Worm (Caenorhabditis elegans) whole organism, L1 larva: Measurements from ENCODE around the gene F43C11.6.

ENCODE experiments used
- C04F5.9 ChIP-seq: sonication (generic microtip); optimal IDR thresholded peaks from 2 replicates; lab custom pipeline; 2016; ENCODE audit warnings: missing genetic modification characterization, missing compliant biosample characterization
- F16B12.6 ChIP-seq: fragments of 150-350 bp; optimal IDR thresholded peaks from 2 replicates; lab custom pipeline; 2014; ENCODE audit warnings: missing biosample characterization, missing genetic modification characterization
- Y116A8C.19 ChIP-seq: sonication (generic microtip); optimal IDR thresholded peaks from 2 replicates; lab custom pipeline; 2016; ENCODE audit warnings: missing compliant biosample characterization, missing genetic modification characterization, borderline replicate concordance
- aly-2 ChIP-seq: fragments of 150-350 bp; optimal IDR thresholded peaks from 2 replicates; lab custom pipeline; 2014; ENCODE audit warnings: missing biosample characterization, missing genetic modification characterization
- ama-1 ChIP-seq: fragments of 150-350 bp; optimal IDR thresholded peaks from 2 replicates; lab custom pipeline; 2014
- ceh-88 ChIP-seq: fragments of 200-800 bp; sonication (Bioruptor generic); IDR thresholded peaks from 2 replicates; pipeline ENCODE4 v1.3.6; 2022; ENCODE audit warnings: missing genetic modification characterization, missing compliant biosample characterization
- ceh-90 ChIP-seq: sonication (generic microtip); optimal IDR thresholded peaks from 2 replicates; lab custom pipeline; 2016; ENCODE audit warnings: missing genetic modification characterization, missing compliant biosample characterization
- efl-1 ChIP-seq, 4 experiments: fragments of 150-350 bp; optimal IDR thresholded peaks in 3 of 4; peaks in 1 of 4; 1 replicate in 1 of 4; 2 replicates in 3 of 4; lab custom pipeline; 2014; ENCODE audit warnings: missing biosample characterization in 2 of 4, missing genetic modification characterization in 2 of 4, missing genetic modification reagents in 2 of 4
- egl-13 ChIP-seq: sonication (generic microtip); optimal IDR thresholded peaks from 2 replicates; lab custom pipeline; 2016; ENCODE audit warnings: missing genotype, missing genetic modification reagents, missing genetic modification characterization, missing compliant biosample characterization
- egl-27 ChIP-seq, 2 experiments: fragments of 150-350 bp in 1 of 2; sonication (generic microtip); optimal IDR thresholded peaks; 3 replicates each; lab custom pipeline; 2017 to 2018; ENCODE audit warnings: missing biosample characterization in 2 of 2, missing genetic modification characterization in 2 of 2, missing genetic modification reagents in 2 of 2
- elt-2 ChIP-seq: sonication (generic microtip); optimal IDR thresholded peaks from 2 replicates; lab custom pipeline; 2016; ENCODE audit warnings: missing genetic modification characterization, mild to moderate bottlenecking, inconsistent platforms, missing compliant biosample characterization, missing genetic modification reagents
- ets-5 ChIP-seq: fragments of 200-800 bp; sonication (Bioruptor generic); IDR thresholded peaks from 2 replicates; pipeline ENCODE4 v1.3.6; 2022; ENCODE audit warnings: missing genetic modification characterization, missing compliant biosample characterization
- fkh-10 ChIP-seq: sonication (generic microtip); optimal IDR thresholded peaks from 2 replicates; lab custom pipeline; 2017; ENCODE audit warnings: missing biosample characterization, missing genetic modification reagents, missing genetic modification characterization
- fkh-8 ChIP-seq: sonication (generic microtip); optimal IDR thresholded peaks from 2 replicates; lab custom pipeline; 2016; ENCODE audit warnings: mild to moderate bottlenecking, missing genetic modification characterization, missing compliant biosample characterization
- fos-1 ChIP-seq: fragments of 150-350 bp; optimal IDR thresholded peaks from 2 replicates; lab custom pipeline; 2014; ENCODE audit warnings: missing biosample characterization, missing genetic modification characterization
- grh-1 ChIP-seq: fragments of 200-800 bp; sonication (Bioruptor generic); IDR thresholded peaks from 2 replicates; pipeline ENCODE4 v1.3.6; 2022; ENCODE audit warnings: missing genetic modification reagents, missing genetic modification characterization, missing compliant biosample characterization
- hlh-4 ChIP-seq: sonication (generic microtip); optimal IDR thresholded peaks from 2 replicates; lab custom pipeline; 2016; ENCODE audit warnings: mild to moderate bottlenecking, missing genetic modification characterization, missing compliant biosample characterization
- jun-1 ChIP-seq: fragments of 150-350 bp; optimal IDR thresholded peaks from 2 replicates; lab custom pipeline; 2014; ENCODE audit warnings: missing biosample characterization, missing genetic modification reagents, missing genetic modification characterization
- lin-13 ChIP-seq: fragments of 150-350 bp; optimal IDR thresholded peaks from 2 replicates; lab custom pipeline; 2014; ENCODE audit warnings: missing biosample characterization, missing genetic modification reagents, missing genetic modification characterization
- lin-39 ChIP-seq: fragments of 150-350 bp; optimal IDR thresholded peaks from 2 replicates; lab custom pipeline; 2014; ENCODE audit warnings: missing biosample characterization, missing genetic modification reagents, missing genetic modification characterization
- mab-9 ChIP-seq: fragments of 200-800 bp; sonication (Bioruptor generic); IDR thresholded peaks from 2 replicates; pipeline ENCODE4 v1.3.6; 2022; ENCODE audit warnings: missing genetic modification reagents, missing genetic modification characterization, missing compliant biosample characterization
- nhr-12 ChIP-seq: sonication (generic microtip); optimal IDR thresholded peaks from 2 replicates; lab custom pipeline; 2017; ENCODE audit warnings: missing biosample characterization, missing genetic modification characterization
- nhr-19 ChIP-seq: fragments of 200-800 bp; sonication (Bioruptor generic); conservative IDR thresholded peaks from 2 replicates; pipeline ENCODE4 v1.3.6; 2022; ENCODE audit warnings: missing genetic modification characterization, missing compliant biosample characterization
- nhr-237 ChIP-seq: fragments of 150-350 bp; optimal IDR thresholded peaks from 2 replicates; lab custom pipeline; 2014; ENCODE audit warnings: missing biosample characterization, missing genetic modification characterization
- nhr-47 ChIP-seq: sonication (generic microtip); optimal IDR thresholded peaks from 2 replicates; lab custom pipeline; 2016; ENCODE audit warnings: mild to moderate bottlenecking, missing genetic modification characterization, moderate library complexity, missing compliant biosample characterization
- pqm-1 ChIP-seq: sonication (generic microtip); optimal IDR thresholded peaks from 3 replicates; lab custom pipeline; 2017; ENCODE audit warnings: missing biosample characterization, missing genetic modification characterization
- rnt-1 ChIP-seq: sonication (generic microtip); optimal IDR thresholded peaks from 2 replicates; lab custom pipeline; 2016; ENCODE audit warnings: mild to moderate bottlenecking, missing genetic modification characterization, moderate library complexity, missing compliant biosample characterization
- snu-23 ChIP-seq: sonication (generic microtip); optimal IDR thresholded peaks from 2 replicates; lab custom pipeline; 2016; ENCODE audit warnings: missing genetic modification characterization, missing compliant biosample characterization
- swsn-7 ChIP-seq: sonication (generic microtip); optimal IDR thresholded peaks from 2 replicates; lab custom pipeline; 2016; ENCODE audit warnings: missing genetic modification characterization, missing compliant biosample characterization
- unc-30 ChIP-seq: sonication (generic microtip); optimal IDR thresholded peaks from 2 replicates; lab custom pipeline; 2017; ENCODE audit warnings: missing biosample characterization, missing genetic modification characterization
- unc-62 ChIP-seq: fragments of 150-350 bp; optimal IDR thresholded peaks from 2 replicates; lab custom pipeline; 2014; ENCODE audit warnings: missing biosample characterization, missing genetic modification reagents, missing genetic modification characterization
- ztf-4 ChIP-seq: fragments of 150-350 bp; optimal IDR thresholded peaks from 2 replicates; lab custom pipeline; 2014; ENCODE audit warnings: missing biosample characterization, missing genetic modification characterization

F43C11.6 gene

DNA sequence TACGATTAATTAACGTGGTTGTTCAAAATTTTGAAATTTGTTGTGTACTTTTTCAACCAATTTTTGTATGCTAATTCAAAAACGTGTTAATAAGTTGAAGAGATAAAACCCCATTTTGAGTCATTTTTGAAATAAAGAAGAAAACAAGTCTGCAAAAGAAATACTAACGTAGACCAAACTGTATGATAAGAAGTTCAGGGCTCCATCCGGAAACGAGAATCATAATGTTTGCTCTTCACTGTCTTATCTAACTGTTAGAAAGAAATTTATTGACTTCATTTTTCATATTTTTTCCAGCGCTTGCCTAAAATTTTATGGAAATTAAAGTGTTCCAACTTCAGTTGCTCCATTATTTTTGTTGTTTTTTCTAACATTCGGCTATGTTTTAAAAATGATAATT, 36.7 kb upstream of the F43C11.6 start:
- TF ChIP-seq fkh-10 (GFP tag; lab: Kevin White, UChicago): no peak
- TF ChIP-seq elt-2 (tag; lab: Kevin White, UChicago): peak; percentile 58
- TF ChIP-seq efl-1 (optimal IDR thresholded peaks at IDR 0.05; lab: Kevin White, UChicago): no peak
- TF ChIP-seq efl-1 (GFP tag; optimal IDR thresholded peaks at IDR 0.05 in 1 of 2; lab: Kevin White, UChicago): peak in 1 of 2 experiments; percentile 85

DNA sequence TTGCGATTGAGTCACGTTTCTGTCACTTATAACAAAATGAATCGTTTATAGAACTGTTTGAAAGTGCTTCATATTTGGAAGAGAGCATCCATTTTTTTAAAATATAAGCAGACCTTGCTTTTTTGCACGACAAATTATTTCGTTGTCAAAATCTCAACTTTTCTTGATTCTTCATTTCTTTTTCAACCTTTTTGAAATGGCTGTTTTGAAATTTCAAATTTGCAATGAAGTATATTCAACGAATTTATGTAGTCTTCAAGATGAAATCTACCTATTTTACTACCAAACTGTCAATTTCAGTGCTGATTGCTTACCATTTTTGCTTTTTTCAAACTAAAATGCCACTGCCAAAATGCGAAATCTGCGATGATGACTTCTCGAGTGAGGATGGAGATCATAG, 35.5 kb upstream of the F43C11.6 start, which contains the start of gene B0281.3:
B0281.3 (plus strand) TSS at position 301 of the 400 bp plus-strand sequence.
- TF ChIP-seq fos-1 (tag; lab: Kevin White, UChicago) (no peak), lin-13 (GFP tag; lab: Kevin White, UChicago) (no peak), rnt-1 (tag; lab: Kevin White, UChicago) (no peak), unc-30 (no peak), nhr-237 (tag; lab: Kevin White, UChicago) (no peak), jun-1 (no peak)
- TF ChIP-seq, all 84 proteins: peak for 0

DNA sequence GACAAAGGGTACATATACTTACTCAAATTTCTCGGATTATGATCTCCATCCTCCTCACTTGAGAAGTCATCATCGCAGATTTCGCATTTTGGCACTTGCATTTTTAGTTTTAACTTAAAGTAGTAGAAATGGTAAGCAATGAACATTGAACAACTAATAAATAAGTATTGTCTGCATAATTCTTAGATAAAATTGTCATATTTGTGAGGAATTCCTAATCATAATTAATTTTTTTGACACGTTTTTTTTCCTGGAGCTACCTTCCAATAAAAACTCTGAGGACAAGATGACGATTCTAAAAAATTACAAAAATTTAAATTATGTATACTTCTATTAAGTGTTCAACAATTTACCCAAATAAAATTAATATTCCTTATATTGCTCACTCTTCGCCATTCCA, 29.5 kb upstream of the F43C11.6 start, which contains the start of the genes trim-21 and B0281.1:
trim-21 (minus strand) TSS at position 101 of the 400 bp plus-strand sequence.
B0281.1 (plus strand) TSS at position 321 of the 400 bp plus-strand sequence.
- TF ChIP-seq hlh-4 (tag; lab: Kevin White, UChicago) (no peak), unc-62 (no peak), nhr-12 (tag; lab: Kevin White, UChicago) (no peak), ceh-90 (no peak), ets-5 (GFP tag; lab: Robert Waterston, UW) (no peak), ceh-88 (GFP tag; lab: Robert Waterston, UW) (no peak), mab-9 (no peak), nhr-47 (tag; lab: Kevin White, UChicago) (no peak), egl-27 (tag; optimal IDR thresholded peaks at IDR 0.05; lab: Kevin White, UChicago) (no peak), nhr-19 (GFP tag; lab: Robert Waterston, UW) (no peak), unc-30 (no peak), lin-39 (no peak), jun-1 (no peak), fkh-8 (tag; lab: Kevin White, UChicago) (no peak), C04F5.9 (tag; lab: Kevin White, UChicago) (no peak), grh-1 (GFP tag; lab: Robert Waterston, UW) (no peak), snu-23 (GFP tag; lab: Kevin White, UChicago) (no peak), egl-13 (tag; lab: Kevin White, UChicago) (no peak), F16B12.6 (no peak)

DNA sequence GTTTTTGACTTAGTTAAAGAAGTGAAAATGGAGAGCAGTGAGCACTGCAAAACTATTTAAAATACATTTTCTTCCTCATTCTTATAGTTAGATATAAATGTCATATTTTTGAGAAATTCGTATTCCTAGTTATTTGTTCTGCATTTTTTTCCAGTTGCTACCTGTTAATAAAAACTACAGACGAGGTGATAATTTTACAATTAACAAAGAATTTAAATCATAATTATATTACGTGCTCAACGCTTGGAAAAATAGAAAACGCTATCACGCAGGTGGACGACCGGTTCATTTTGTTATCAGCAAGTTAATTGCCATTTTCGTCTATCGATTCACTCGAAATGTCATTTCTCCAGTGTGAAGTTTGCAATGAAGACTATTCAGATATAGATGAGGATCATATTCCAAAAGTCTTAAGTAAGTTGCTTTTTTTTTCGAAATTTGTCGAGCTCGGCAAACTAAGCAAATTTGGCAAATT, 24.3 kb upstream of the F43C11.6 start, which contains the start of the genes ZK1240.5 and ZK1240.9:
ZK1240.5 (minus strand) TSS at position 51 of the 475 bp plus-strand sequence.
ZK1240.9 (plus strand) TSS at position 307 of the 475 bp plus-strand sequence.
- TF ChIP-seq ztf-4 (tag; lab: Kevin White, UChicago) (no peak), elt-2 (tag; lab: Kevin White, UChicago) (peak; percentile 35), nhr-12 (tag; lab: Kevin White, UChicago) (no peak), unc-30 (no peak), ama-1 (no peak), efl-1 (optimal IDR thresholded peaks at IDR 0.05; lab: Kevin White, UChicago) (no peak), efl-1 (GFP tag; optimal IDR thresholded peaks at IDR 0.05 in 1 of 2; lab: Kevin White, UChicago) (peak in 1 of 2 experiments; percentile 79), swsn-7 (tag; lab: Kevin White, UChicago) (no peak)

DNA sequence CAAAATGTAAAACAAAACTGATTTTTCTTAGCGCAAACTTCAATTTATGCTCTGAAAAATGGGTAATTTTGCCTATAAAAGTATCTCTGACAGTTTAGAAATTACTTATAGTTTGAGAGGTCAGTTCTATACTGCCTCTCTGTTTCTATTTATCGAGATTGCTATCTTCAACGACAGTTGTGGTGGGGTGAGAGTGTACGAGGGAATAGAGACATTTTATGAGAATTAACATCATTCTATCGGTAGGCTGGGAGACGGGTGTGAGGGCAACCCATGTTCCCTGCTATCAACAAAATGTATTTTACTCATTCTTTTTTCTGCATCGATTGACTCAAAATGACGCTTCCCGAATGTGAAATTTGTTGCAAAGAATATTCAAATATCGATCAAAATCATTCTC, 22.1 kb upstream of the F43C11.6 start, which contains the start of gene ZK1240.3:
ZK1240.3 (plus strand) TSS at position 238 of the 400 bp plus-strand sequence.
- no peak for TF ChIP-seq Y116A8C.19
- TF ChIP-seq elt-2 (tag; lab: Kevin White, UChicago): peak; percentile 30

DNA sequence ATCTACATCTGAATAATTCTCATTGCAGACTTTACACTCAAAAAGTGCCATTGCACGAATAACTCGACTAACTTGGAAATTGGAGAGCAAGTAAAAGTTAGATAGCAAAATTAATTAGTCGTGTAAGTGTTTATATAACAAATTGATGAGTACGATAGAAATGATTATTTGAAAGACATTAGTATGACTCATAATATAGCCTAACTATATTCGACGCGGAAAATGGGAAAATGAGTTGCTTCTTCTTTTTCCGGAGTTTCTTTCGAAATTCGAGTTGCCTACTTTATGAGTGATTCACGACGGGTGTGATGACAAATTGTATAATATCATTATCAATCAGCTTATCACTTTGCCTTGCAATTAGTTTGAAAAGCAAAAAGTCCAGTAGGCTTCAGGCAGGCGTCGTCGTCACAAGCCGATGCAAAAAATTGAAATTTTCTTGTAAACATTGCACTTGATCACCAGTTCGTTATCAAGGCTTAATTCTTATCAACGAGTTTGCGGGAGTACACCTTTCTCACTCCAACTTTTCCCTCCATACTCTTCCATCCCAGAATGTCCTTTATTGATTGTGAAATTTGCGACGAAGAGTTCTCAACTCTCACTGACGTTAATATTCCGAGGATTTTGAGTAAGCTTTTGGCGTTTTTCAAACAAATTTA, 19.2 kb upstream of the F43C11.6 start, which contains the start of the genes ZK1240.6 and ZK1240.2:
ZK1240.6 (minus strand) TSS at position 51 of the 662 bp plus-strand sequence.
ZK1240.2 (plus strand) TSS at position 520 of the 662 bp plus-strand sequence.
- peak; percentile 49 for TF ChIP-seq pqm-1 (tag; lab: Kevin White, UChicago)
- peak; percentile 74 for TF ChIP-seq elt-2 (tag; lab: Kevin White, UChicago)
- TF ChIP-seq aly-2: no peak
